Worm (Caenorhabditis elegans) whole organism, young adult: ENCODE data around the gene btbd-10.

Experiments used
- ceh-58 ChIP-seq: fragments of 200-800 bp; sonication (Bioruptor generic); IDR thresholded peaks from 2 replicates; pipeline ENCODE4 v1.3.6; 2022; ENCODE audit warnings: missing genetic modification characterization, missing compliant biosample characterization
- ceh-79 ChIP-seq: sonication (generic microtip); optimal IDR thresholded peaks from 2 replicates; lab custom pipeline; 2017; ENCODE audit warnings: mild to moderate bottlenecking, missing genetic modification characterization, missing compliant biosample characterization
- him-1 ChIP-seq: sonication (generic microtip); optimal IDR thresholded peaks from 2 replicates; lab custom pipeline; 2016; ENCODE audit warnings: missing genotype, missing genetic modification reagents, missing genetic modification characterization, missing compliant biosample characterization
- lir-1 ChIP-seq: fragments of 200-800 bp; sonication (Bioruptor generic); conservative IDR thresholded peaks from 2 replicates; pipeline ENCODE4 v1.3.6; 2022; ENCODE audit warnings: missing genetic modification reagents, missing genetic modification characterization, missing compliant biosample characterization
- lsl-1 ChIP-seq: fragments of 200-800 bp; sonication (Bioruptor generic); optimal IDR thresholded peaks from 2 replicates; lab custom pipeline; 2018; ENCODE audit warnings: mild to moderate bottlenecking, missing genetic modification characterization, moderate library complexity, missing compliant biosample characterization
- nfya-1 ChIP-seq: sonication (generic microtip); optimal IDR thresholded peaks from 2 replicates; lab custom pipeline; 2017; ENCODE audit warnings: antibody characterized with exemption, missing compliant biosample characterization, missing genetic modification characterization, borderline replicate concordance; ENCODE audit not compliant: insufficient read depth
- tbp1 ChIP-seq: fragments of 200-800 bp; sonication (Bioruptor generic); optimal IDR thresholded peaks from 2 replicates; lab custom pipeline; 2018; ENCODE audit warnings: mild to moderate bottlenecking, missing genetic modification characterization, missing compliant biosample characterization

ce11 chrII:4867476-4867875, 37.3 kb upstream of the btbd-10 start, which contains the start of gene col-17:
- TF ChIP-seq ceh-79 (no peak), tbp1 (GFP tag; lab: Kevin White, UChicago) (no peak), nfya-1 (no peak), ceh-58 (GFP tag; lab: Robert Waterston, UW) (no peak), lir-1 (GFP tag; lab: Robert Waterston, UW) (no peak), him-1 (tag; lab: Kevin White, UChicago) (no peak), lsl-1 (no peak)
